Fruit fly (Drosophila melanogaster) whole organism, pupa: ENCODE results near the gene Bre1.

Source experiments
- CG10348 ChIP-seq: fragments of 200-800 bp; sonication (Bioruptor generic); IDR thresholded peaks from 2 replicates; pipeline ENCODE4 v1.3.6; 2022; ENCODE audit warnings: missing biosample characterization, missing genetic modification characterization
- CG17806 ChIP-seq: fragments of 200-800 bp; sonication (Bioruptor generic); optimal IDR thresholded peaks from 2 replicates; lab custom pipeline; 2018; ENCODE audit warnings: missing biosample characterization, mild to moderate bottlenecking, missing genetic modification characterization, moderate library complexity
- CG32121 ChIP-seq: fragments of 200-800 bp; sonication (Bioruptor generic); IDR thresholded peaks from 2 replicates; pipeline ENCODE4 v1.3.6; 2022; ENCODE audit warnings: missing biosample characterization, missing genetic modification characterization
- CG34367 ChIP-seq: fragments of 200-800 bp; sonication (Bioruptor generic); optimal IDR thresholded peaks from 2 replicates; lab custom pipeline; 2018; ENCODE audit warnings: missing biosample characterization, mild to moderate bottlenecking, missing genetic modification characterization
- CG8301 ChIP-seq: fragments of 200-800 bp; sonication (Bioruptor generic); optimal IDR thresholded peaks from 2 replicates; lab custom pipeline; 2018; ENCODE audit warnings: missing biosample characterization, mild to moderate bottlenecking, missing genetic modification characterization
- CG9948 ChIP-seq: fragments of 200-800 bp; sonication (Bioruptor generic); optimal IDR thresholded peaks from 2 replicates; lab custom pipeline; 2018; ENCODE audit warnings: missing biosample characterization, mild to moderate bottlenecking, missing genetic modification characterization, moderate library complexity
- Ets98B ChIP-seq: fragments of 200-800 bp; sonication (Bioruptor generic); IDR thresholded peaks from 2 replicates; pipeline ENCODE4 v1.3.6; 2022; ENCODE audit warnings: missing biosample characterization, missing genetic modification characterization
- Pif1A ChIP-seq: fragments of 200-800 bp; sonication (Bioruptor generic); optimal IDR thresholded peaks from 3 replicates; lab custom pipeline; 2016; ENCODE audit warnings: missing biosample characterization, missing genetic modification characterization
- Pif1B ChIP-seq: fragments of 200-800 bp; sonication (Bioruptor generic); optimal IDR thresholded peaks from 3 replicates; lab custom pipeline; 2016; ENCODE audit warnings: missing biosample characterization, missing genetic modification characterization
- rn ChIP-seq: fragments of 200-800 bp; sonication (Bioruptor generic); IDR thresholded peaks from 2 replicates; pipeline ENCODE4 v1.3.6; 2022; ENCODE audit warnings: missing biosample characterization, missing genetic modification characterization

DNA sequence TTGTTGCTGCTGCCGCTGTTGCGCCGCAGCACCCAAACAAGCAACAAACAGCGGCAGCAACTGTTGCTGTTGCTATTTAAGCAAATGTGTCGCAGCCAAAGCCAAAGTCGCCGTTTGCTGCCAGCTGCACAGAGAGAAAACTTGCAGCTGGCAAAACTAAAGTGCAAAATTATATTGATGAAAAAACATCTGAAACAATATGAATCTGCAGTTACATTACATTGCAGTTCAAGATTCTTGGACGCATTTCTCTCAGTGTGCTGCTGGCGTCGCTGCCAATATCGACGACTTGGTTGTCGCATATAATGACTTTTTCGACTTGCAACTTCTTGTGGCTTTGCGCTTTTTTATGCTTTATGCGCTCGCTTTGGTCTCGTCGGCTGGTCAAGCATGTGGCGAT lies 40.3 kb upstream of the Bre1 start:
- peak; percentile 93 for TF ChIP-seq CG8301 (tag; lab: Kevin White, UChicago)
- peak; percentile 85 for TF ChIP-seq Pif1B (GFP tag; lab: Kevin White, UChicago)
- TF ChIP-seq Ets98B (GFP tag; lab: Robert Waterston, UW), result peak; percentile 98
- peak; percentile 96 for TF ChIP-seq CG32121 (GFP tag; lab: Robert Waterston, UW)
- TF ChIP-seq CG10348 (GFP tag; lab: Robert Waterston, UW), result no peak
- TF ChIP-seq rn (GFP tag; lab: Robert Waterston, UW), result peak; percentile 93
- TF ChIP-seq CG9948 (tag; lab: Kevin White, UChicago), result peak; percentile 77
- peak; percentile 92 for TF ChIP-seq Pif1A
- peak; percentile 77 for TF ChIP-seq CG17806 (tag; lab: Kevin White, UChicago)
- TF ChIP-seq CG34367 (tag; lab: Kevin White, UChicago), result peak; percentile 79
